Worm (Caenorhabditis elegans): ENCODE results near the gene F59E12.15.

DNA sequence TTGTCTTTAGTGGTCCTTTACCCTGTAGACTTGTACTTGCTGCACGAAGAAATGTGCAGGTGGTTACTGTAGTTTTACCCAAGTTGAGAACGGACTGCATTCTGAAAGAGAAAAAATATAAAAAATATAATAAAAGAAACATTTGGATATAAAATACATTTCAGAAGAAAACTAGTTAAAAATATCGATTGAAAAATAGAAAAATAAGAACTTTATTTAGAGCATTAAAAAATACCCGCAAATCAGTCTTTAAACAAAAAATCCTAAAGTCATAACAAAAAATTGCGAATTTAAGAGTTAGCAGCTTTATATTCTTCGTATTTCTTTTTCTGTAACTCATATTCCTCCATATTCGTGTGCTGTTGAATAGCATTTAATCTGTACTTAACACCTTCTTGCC lies 40.7 kb upstream of the F59E12.15 start, which contains the start of gene C25H3.7:
- TF ChIP-seq unc-62 (GFP tag; optimal IDR thresholded peaks at IDR 0.05) = no peak
- no peak for TF ChIP-seq ztf-25 (GFP tag; IDR thresholded peaks at IDR 0.05)
- no peak for TF ChIP-seq ceh-79 (tag; optimal IDR thresholded peaks at IDR 0.05)
- TF ChIP-seq F37B4.10 (GFP tag; IDR thresholded peaks at IDR 0.05) = no peak
- TF ChIP-seq aptf-3 (GFP tag; IDR thresholded peaks at IDR 0.05) = no peak
- no peak for TF ChIP-seq hmg-1.2 (GFP tag; IDR thresholded peaks at IDR 0.05)
- no peak for TF ChIP-seq rpc-1 (optimal IDR thresholded peaks at IDR 0.05)
- TF ChIP-seq rpc-1 (tag; optimal IDR thresholded peaks at IDR 0.05) = no peak
